Worm (Caenorhabditis elegans) whole organism, late embryonic: ENCODE results near the gene F11E6.6.

Experiments used
- ceh-31 ChIP-seq: sonication (generic microtip); optimal IDR thresholded peaks from 2 replicates; lab custom pipeline; 2016; ENCODE audit warnings: missing genetic modification characterization, missing compliant biosample characterization
- eyg-1 ChIP-seq: sonication (generic microtip); optimal IDR thresholded peaks from 2 replicates; lab custom pipeline; 2016; ENCODE audit warnings: missing genotype, missing genetic modification characterization, missing compliant biosample characterization
- fkh-10 ChIP-seq: fragments of 150-350 bp; optimal IDR thresholded peaks from 2 replicates; lab custom pipeline; 2014; ENCODE audit warnings: missing biosample characterization, missing genetic modification reagents, missing genetic modification characterization
- pha-4 ChIP-seq: fragments of 150-350 bp; optimal IDR thresholded peaks from 2 replicates; lab custom pipeline; 2018; ENCODE audit warnings: missing biosample characterization, missing genetic modification reagents, missing genetic modification characterization

ce11 chrIV:17436552-17436951 is 29.2 kb downstream of the F11E6.6 start, which contains the start of gene gcy-27:
- no peak for TF ChIP-seq eyg-1 (tag; lab: Kevin White, UChicago)
- TF ChIP-seq ceh-31 (tag; lab: Kevin White, UChicago): no peak
- no peak for TF ChIP-seq pha-4
- TF ChIP-seq fkh-10: no peak
